Fruit fly (Drosophila melanogaster) whole organism, embryonic: ENCODE results near the gene LPCAT.

Experiments used
- Aef1 ChIP-seq: fragments of 200-800 bp; sonication (Bioruptor generic); IDR thresholded peaks from 3 replicates; pipeline ENCODE4 v1.3.6; 2022; ENCODE audit warnings: missing biosample characterization, missing genetic modification characterization
- CG10267 ChIP-seq: fragments of 200-800 bp; sonication (Bioruptor generic); optimal IDR thresholded peaks from 2 replicates; lab custom pipeline; 2018; ENCODE audit warnings: missing biosample characterization, mild to moderate bottlenecking, missing genetic modification characterization, moderate library complexity
- CG11085 ChIP-seq: fragments of 200-800 bp; sonication (Bioruptor generic); IDR thresholded peaks from 2 replicates; pipeline ENCODE4 v1.3.6; 2022; ENCODE audit warnings: missing biosample characterization, missing genetic modification characterization
- CG11723 ChIP-seq: fragments of 200-800 bp; sonication (Bioruptor generic); optimal IDR thresholded peaks from 2 replicates; lab custom pipeline; 2017; ENCODE audit warnings: missing biosample characterization, mild to moderate bottlenecking, missing genetic modification characterization
- CG13624 ChIP-seq: fragments of 200-800 bp; sonication (Bioruptor generic); optimal IDR thresholded peaks from 2 replicates; lab custom pipeline; 2016; ENCODE audit warnings: missing biosample characterization, missing genetic modification characterization
- CG14860 ChIP-seq: fragments of 200-800 bp; sonication (Bioruptor generic); IDR thresholded peaks from 3 replicates; pipeline ENCODE4 v1.3.6; 2022; ENCODE audit warnings: missing biosample characterization, missing genetic modification characterization; ENCODE audit not compliant: partially characterized antibody
- CG15514 ChIP-seq: fragments of 200-800 bp; sonication (Bioruptor generic); optimal IDR thresholded peaks from 3 replicates; lab custom pipeline; 2017; ENCODE audit warnings: missing biosample characterization, missing genetic modification characterization, mild to moderate bottlenecking, moderate library complexity, missing genetic modification reagents
- CG15696 ChIP-seq: fragments of 200-800 bp; sonication (Bioruptor generic); optimal IDR thresholded peaks from 2 replicates; lab custom pipeline; 2019; ENCODE audit warnings: missing biosample characterization, mild to moderate bottlenecking, missing genetic modification characterization, moderate library complexity
- CG1603 ChIP-seq: fragments of 200-800 bp; sonication (Bioruptor generic); optimal IDR thresholded peaks from 2 replicates; lab custom pipeline; 2019; ENCODE audit warnings: missing biosample characterization, mild to moderate bottlenecking, missing genetic modification characterization, moderate library complexity
- CG18011 ChIP-seq: fragments of 200-800 bp; sonication (Bioruptor generic); optimal IDR thresholded peaks from 2 replicates; lab custom pipeline; 2017; ENCODE audit warnings: missing biosample characterization, missing genetic modification characterization, mild to moderate bottlenecking, moderate library complexity, missing genotype
- CG2129 ChIP-seq: fragments of 200-800 bp; sonication (Bioruptor generic); IDR thresholded peaks from 2 replicates; pipeline ENCODE4 v1.3.6; 2022; ENCODE audit warnings: missing biosample characterization, missing genetic modification characterization; ENCODE audit not compliant: partially characterized antibody
- CG2678 ChIP-seq: fragments of 200-800 bp; sonication (Bioruptor generic); optimal IDR thresholded peaks from 3 replicates; lab custom pipeline; 2019; ENCODE audit warnings: missing biosample characterization, mild to moderate bottlenecking, missing genetic modification characterization, moderate library complexity
- CG3065 ChIP-seq: fragments of 200-800 bp; sonication (Bioruptor generic); optimal IDR thresholded peaks from 2 replicates; lab custom pipeline; 2016; ENCODE audit warnings: missing biosample characterization, missing genetic modification characterization
- CG32532 ChIP-seq: fragments of 200-800 bp; sonication (Bioruptor generic); IDR thresholded peaks from 2 replicates; pipeline ENCODE4 v1.3.6; 2022; ENCODE audit warnings: missing biosample characterization, missing genetic modification characterization
- CG34376 ChIP-seq: fragments of 200-800 bp; sonication (Bioruptor generic); optimal IDR thresholded peaks from 2 replicates; lab custom pipeline; 2018; ENCODE audit warnings: missing biosample characterization, mild to moderate bottlenecking, missing genetic modification characterization
- CG3847 ChIP-seq: fragments of 200-800 bp; sonication (Bioruptor generic); IDR thresholded peaks from 2 replicates; pipeline ENCODE4 v1.3.6; 2022; ENCODE audit warnings: missing biosample characterization, missing genetic modification characterization
- CG4360 ChIP-seq: fragments of 200-800 bp; sonication (Bioruptor generic); IDR thresholded peaks from 2 replicates; pipeline ENCODE4 v1.3.6; 2022; ENCODE audit warnings: missing biosample characterization, missing genetic modification characterization
- CG4424 ChIP-seq: fragments of 200-800 bp; sonication (Bioruptor generic); optimal IDR thresholded peaks from 3 replicates; lab custom pipeline; 2016; ENCODE audit warnings: missing biosample characterization, missing genetic modification characterization
- CG4854 ChIP-seq: fragments of 200-800 bp; sonication (Bioruptor generic); optimal IDR thresholded peaks from 2 replicates; lab custom pipeline; 2016; ENCODE audit warnings: missing biosample characterization, missing genetic modification characterization, inconsistent platforms
- CG7357 ChIP-seq: fragments of 200-800 bp; sonication (Bioruptor generic); IDR thresholded peaks from 3 replicates; pipeline ENCODE4 v1.3.6; 2022; ENCODE audit warnings: missing biosample characterization, missing genetic modification characterization
- CG9437 ChIP-seq: fragments of 200-800 bp; sonication (Bioruptor generic); optimal IDR thresholded peaks from 2 replicates; lab custom pipeline; 2018; ENCODE audit warnings: missing biosample characterization, mild to moderate bottlenecking, missing genetic modification characterization
- CG9817 ChIP-seq: fragments of 200-800 bp; sonication (Bioruptor generic); optimal IDR thresholded peaks from 2 replicates; lab custom pipeline; 2018; ENCODE audit warnings: missing biosample characterization, mild to moderate bottlenecking, missing genetic modification characterization, moderate library complexity
- CrebB ChIP-seq: fragments of 200-800 bp; sonication (Bioruptor generic); optimal IDR thresholded peaks from 3 replicates; lab custom pipeline; 2018; ENCODE audit warnings: missing biosample characterization, mild to moderate bottlenecking, missing genetic modification characterization
- Doc3 ChIP-seq: fragments of 200-800 bp; sonication (Bioruptor generic); IDR thresholded peaks from 3 replicates; pipeline ENCODE4 v1.3.6; 2022; ENCODE audit warnings: missing biosample characterization, missing genetic modification characterization; ENCODE audit not compliant: partially characterized antibody
- Dref ChIP-seq: fragments of 200-800 bp; sonication (Bioruptor generic); IDR thresholded peaks from 2 replicates; pipeline ENCODE4 v1.3.6; 2022; ENCODE audit warnings: missing biosample characterization, missing genetic modification characterization
- MESR4 ChIP-seq: fragments of 200-800 bp; sonication (Bioruptor generic); optimal IDR thresholded peaks from 2 replicates; lab custom pipeline; 2018; ENCODE audit warnings: missing biosample characterization, mild to moderate bottlenecking, missing genetic modification characterization, moderate library complexity
- TFAM ChIP-seq: fragments of 200-800 bp; sonication (Bioruptor generic); optimal IDR thresholded peaks from 2 replicates; lab custom pipeline; 2017; ENCODE audit warnings: missing biosample characterization, missing genetic modification characterization, inconsistent platforms
- Vsx1 ChIP-seq: fragments of 200-800 bp; sonication (Bioruptor generic); optimal IDR thresholded peaks from 2 replicates; lab custom pipeline; 2017; ENCODE audit warnings: missing biosample characterization, mild to moderate bottlenecking, missing genetic modification characterization, missing genetic modification reagents
- amos ChIP-seq: fragments of 200-800 bp; sonication (Bioruptor generic); IDR thresholded peaks from 2 replicates; pipeline ENCODE4 v1.3.6; 2022; ENCODE audit warnings: missing biosample characterization, missing genetic modification characterization; ENCODE audit not compliant: partially characterized antibody
- bab2 ChIP-seq: fragments of 200-800 bp; sonication (Bioruptor generic); optimal IDR thresholded peaks from 2 replicates; lab custom pipeline; 2016; ENCODE audit warnings: missing biosample characterization, missing genetic modification characterization
- cg ChIP-seq: fragments of 200-800 bp; sonication (Bioruptor generic); optimal IDR thresholded peaks from 3 replicates; lab custom pipeline; 2019; ENCODE audit warnings: missing biosample characterization, mild to moderate bottlenecking, missing genetic modification characterization, moderate library complexity
- crol ChIP-seq: fragments of 200-800 bp; sonication (Bioruptor generic); IDR thresholded peaks from 2 replicates; pipeline ENCODE4 v1.3.6; 2022; ENCODE audit warnings: missing biosample characterization, missing genetic modification characterization
- cwo ChIP-seq: fragments of 200-800 bp; sonication (Bioruptor generic); optimal IDR thresholded peaks from 3 replicates; lab custom pipeline; 2017; ENCODE audit warnings: missing biosample characterization, missing genetic modification characterization, mild to moderate bottlenecking, moderate library complexity, missing genetic modification reagents
- dm ChIP-seq: fragments of 200-800 bp; sonication (Bioruptor generic); optimal IDR thresholded peaks from 3 replicates; lab custom pipeline; 2016; ENCODE audit warnings: missing biosample characterization, missing genetic modification characterization
- dpn ChIP-seq, 2 experiments: fragments of 200-800 bp; sonication (Bioruptor generic); optimal IDR thresholded peaks; 3 replicates each; lab custom pipeline; 2016; ENCODE audit warnings: missing biosample characterization in 2 of 2, missing genetic modification characterization in 2 of 2
- ewg ChIP-seq: fragments of 200-800 bp; sonication (Bioruptor generic); optimal IDR thresholded peaks from 3 replicates; lab custom pipeline; 2017; ENCODE audit warnings: mild to moderate bottlenecking, missing biosample characterization, missing genetic modification reagents, missing genetic modification characterization
- gcm2 ChIP-seq: fragments of 200-800 bp; sonication (Bioruptor generic); optimal IDR thresholded peaks from 2 replicates; lab custom pipeline; 2016; ENCODE audit warnings: missing biosample characterization, missing genetic modification characterization
- h ChIP-seq: fragments of >200 bp; optimal IDR thresholded peaks from 2 replicates; lab custom pipeline; 2017
- hbn ChIP-seq: fragments of 200-800 bp; sonication (Bioruptor generic); IDR thresholded peaks from 2 replicates; pipeline ENCODE4 v1.3.6; 2022; ENCODE audit warnings: missing biosample characterization, missing genetic modification characterization; ENCODE audit not compliant: partially characterized antibody
- kah ChIP-seq: fragments of 200-800 bp; sonication (Bioruptor generic); optimal IDR thresholded peaks from 2 replicates; lab custom pipeline; 2018; ENCODE audit warnings: missing biosample characterization, mild to moderate bottlenecking, missing genetic modification characterization
- odd ChIP-seq: fragments of 200-800 bp; sonication (Bioruptor generic); optimal IDR thresholded peaks from 2 replicates; lab custom pipeline; 2017; ENCODE audit warnings: missing biosample characterization, mild to moderate bottlenecking, missing genetic modification characterization
- psq ChIP-seq: fragments of 200-800 bp; sonication (Bioruptor generic); optimal IDR thresholded peaks from 2 replicates; lab custom pipeline; 2017; ENCODE audit warnings: missing biosample characterization, missing genetic modification characterization
- pzg ChIP-seq: fragments of 200-800 bp; sonication (Bioruptor generic); optimal IDR thresholded peaks from 3 replicates; lab custom pipeline; 2018; ENCODE audit warnings: missing biosample characterization, mild to moderate bottlenecking, missing genetic modification characterization, moderate library complexity
- repo ChIP-seq: fragments of 200-800 bp; sonication (Bioruptor generic); optimal IDR thresholded peaks from 2 replicates; lab custom pipeline; 2016; ENCODE audit warnings: missing biosample characterization, missing genetic modification characterization
- rib ChIP-seq: fragments of 200-800 bp; sonication (Bioruptor generic); IDR thresholded peaks from 2 replicates; pipeline ENCODE4 v1.3.6; 2022; ENCODE audit warnings: missing biosample characterization, missing genetic modification characterization
- sisA ChIP-seq: fragments of 200-800 bp; sonication (Bioruptor generic); IDR thresholded peaks from 2 replicates; pipeline ENCODE4 v1.3.6; 2022; ENCODE audit warnings: missing biosample characterization, missing genetic modification characterization
- ssp ChIP-seq: fragments of 200-800 bp; sonication (Bioruptor generic); IDR thresholded peaks from 2 replicates; pipeline ENCODE4 v1.3.6; 2022; ENCODE audit warnings: missing biosample characterization, missing genetic modification characterization
- tx ChIP-seq: fragments of 200-800 bp; sonication (Bioruptor generic); optimal IDR thresholded peaks from 2 replicates; lab custom pipeline; 2016; ENCODE audit warnings: missing biosample characterization, missing genetic modification characterization
- usp ChIP-seq: fragments of >200 bp; optimal IDR thresholded peaks from 2 replicates; lab custom pipeline; 2017; ENCODE audit warnings: missing biosample characterization, missing genetic modification characterization
- vvl ChIP-seq: fragments of 200-800 bp; sonication (Bioruptor generic); IDR thresholded peaks from 2 replicates; pipeline ENCODE4 v1.3.6; 2022; ENCODE audit warnings: missing biosample characterization, missing genetic modification characterization
- z ChIP-seq: fragments of 200-800 bp; sonication (Bioruptor generic); IDR thresholded peaks from 3 replicates; pipeline ENCODE4 v1.3.6; 2022; ENCODE audit warnings: missing biosample characterization, missing genetic modification characterization
- zfh1 ChIP-seq: fragments of 200-800 bp; sonication (Bioruptor generic); IDR thresholded peaks from 3 replicates; pipeline ENCODE4 v1.3.6; 2022; ENCODE audit warnings: missing biosample characterization, missing genetic modification characterization

Gene LPCAT

dm6 chrX:9556397-9556796, 23.4 kb downstream of the LPCAT start, which contains the start of gene CG15317 (continued):
- peak; percentile 80 for TF ChIP-seq Dref
- TF ChIP-seq sisA, result no peak
- no peak for TF ChIP-seq CG2678 (tag; lab: Kevin White, UChicago)
- TF ChIP-seq tx (GFP tag; lab: Kevin White, UChicago), result no peak
- no peak for TF ChIP-seq cwo (GFP tag; lab: Kevin White, UChicago)
- TF ChIP-seq CG4424 (GFP tag; lab: Kevin White, UChicago), result no peak
- no peak for TF ChIP-seq CG18011 (GFP tag; lab: Kevin White, UChicago)
- no peak for TF ChIP-seq CG3065 (GFP tag; lab: Kevin White, UChicago)
- no peak for TF ChIP-seq psq (GFP tag; lab: Kevin White, UChicago)
- TF ChIP-seq Doc3 (GFP tag; lab: Robert Waterston, UW), result peak; percentile 73; the same call in 2 of the 3 replicates
- no peak for TF ChIP-seq kah (GFP tag; lab: Kevin White, UChicago)
- TF ChIP-seq CG9817 (tag; lab: Kevin White, UChicago), result no peak
- no peak for TF ChIP-seq z (GFP tag; lab: Robert Waterston, UW)
- TF ChIP-seq CG3847 (GFP tag; lab: Robert Waterston, UW), result 0 out of 2 replicates have a peak, but pooled peaks have one; percentile 9
- no peak for TF ChIP-seq CG11085 (GFP tag; lab: Robert Waterston, UW)
- no peak for TF ChIP-seq CG4854
- peak; percentile 82 for TF ChIP-seq amos (GFP tag; lab: Robert Waterston, UW)
- TF ChIP-seq rib (GFP tag; lab: Robert Waterston, UW), result no peak
- TF ChIP-seq CG10267 (tag; lab: Kevin White, UChicago), result no peak
- TF ChIP-seq usp, result no peak
- TF ChIP-seq h (lab: Kevin White, UChicago), result no peak
- TF ChIP-seq CG15514 (GFP tag; lab: Kevin White, UChicago), result no peak
- no peak for TF ChIP-seq dpn (GFP tag; optimal IDR thresholded peaks at IDR 0.05; lab: Kevin White, UChicago)
- no peak for TF ChIP-seq repo
- no peak for TF ChIP-seq CG15696 (tag; lab: Kevin White, UChicago)
- TF ChIP-seq CG32532, result no peak
- TF ChIP-seq gcm2 (GFP tag; lab: Kevin White, UChicago), result no peak
- TF ChIP-seq CG4360 (GFP tag; lab: Robert Waterston, UW), result no peak
- TF ChIP-seq cg (GFP tag; lab: Kevin White, UChicago), result no peak
- TF ChIP-seq bab2 (GFP tag; lab: Kevin White, UChicago), result no peak
- TF ChIP-seq Aef1 (GFP tag; lab: Robert Waterston, UW), result no peak
- peak; percentile 27 for TF ChIP-seq pzg (GFP tag; lab: Kevin White, UChicago)
- no peak for TF ChIP-seq CG9437
- TF ChIP-seq zfh1 (GFP tag; lab: Robert Waterston, UW), result no peak
- TF ChIP-seq CG2129 (GFP tag; lab: Robert Waterston, UW), result peak; percentile 53
- no peak for TF ChIP-seq ewg (GFP tag; lab: Kevin White, UChicago)
- TF ChIP-seq CG11723 (GFP tag; lab: Kevin White, UChicago), result no peak
- peak; percentile 40 for TF ChIP-seq MESR4
- TF ChIP-seq CrebB (tag; lab: Kevin White, UChicago), result no peak
- no peak for TF ChIP-seq CG34376 (GFP tag; lab: Kevin White, UChicago)
- TF ChIP-seq CG7357 (GFP tag; lab: Robert Waterston, UW), result no peak
- TF ChIP-seq hbn (GFP tag; lab: Robert Waterston, UW), result peak; percentile 78
- TF ChIP-seq CG14860 (GFP tag; lab: Robert Waterston, UW), result peak; percentile 66; the same call in 2 of the 3 replicates
- no peak for TF ChIP-seq crol (GFP tag; lab: Robert Waterston, UW)
- no peak for TF ChIP-seq vvl (GFP tag; lab: Robert Waterston, UW)
- TF ChIP-seq TFAM (GFP tag; lab: Kevin White, UChicago), result no peak
- no peak for TF ChIP-seq CG1603 (tag; lab: Kevin White, UChicago)
- TF ChIP-seq dm, result no peak
- TF ChIP-seq Vsx1 (GFP tag; lab: Kevin White, UChicago), result no peak
- TF ChIP-seq ssp (GFP tag; lab: Robert Waterston, UW), result no peak
- TF ChIP-seq CG13624, result no peak
- TF ChIP-seq odd (GFP tag; lab: Kevin White, UChicago), result no peak
